Worm (Caenorhabditis elegans): ENCODE results near the gene Y73B3B.3.
A peak's percentile ranks its signal among the peaks of the same experiment; 100 is the strongest.
"Not testable (repeated sequence)": the region's sequence is repeated elsewhere in the genome, so short reads cannot be mapped to it uniquely, and the experiment has no call there.

Gene Y73B3B.3

ce11 chrX:182119-182741 is 27.6 kb upstream of the Y73B3B.3 start, which contains the start of the genes T08D2.6 and chkr-1:
Gene T08D2.6 (minus strand): TSS chrX:182169.
Gene chkr-1 (plus strand): TSS chrX:182691.
- TF ChIP-seq hmg-1.2 (GFP tag; IDR thresholded peaks at IDR 0.05) (0 out of 2 replicates have a peak, but pooled peaks have one; percentile 12), madf-8 (GFP tag; conservative IDR thresholded peaks at IDR 0.05) (peak; percentile 47), F33H1.4 (GFP tag; IDR thresholded peaks at IDR 0.05) (peak; percentile 93), lsl-1 (GFP tag; optimal IDR thresholded peaks at IDR 0.05) (peak; percentile 66), ceh-91 (GFP tag; IDR thresholded peaks at IDR 0.05) (peak; percentile 58; the same call in 1 of the 2 replicates), madf-6 (GFP tag; IDR thresholded peaks at IDR 0.05) (peak; percentile 82), xnd-1 (tag; optimal IDR thresholded peaks at IDR 0.05) (peak; percentile 79), D2030.7 (GFP tag; IDR thresholded peaks at IDR 0.05) (peak; percentile 80)

- TF ChIP-seq Y56A3A.18 (GFP tag; IDR thresholded peaks at IDR 0.05) (no peak), ztf-22 (GFP tag; optimal IDR thresholded peaks at IDR 0.05) (no peak)
Measured at ce11 chrX:192534-192933, 17.3 kb upstream of the Y73B3B.3 start, which contains the start of gene T08D2.8. Gene T08D2.8 (plus strand): TSS chrX:192834.

- TF ChIP-seq nfyb-1 (GFP tag; IDR thresholded peaks at IDR 0.05) (0 out of 2 replicates have a peak, but pooled peaks have one; percentile 22), bed-1 (GFP tag; IDR thresholded peaks at IDR 0.05) (0 out of 2 replicates have a peak, but pooled peaks have one; percentile 64), zfh-2 (GFP tag; conservative IDR thresholded peaks at IDR 0.05) (peak; percentile 76), snpc-3.4 (tag; optimal IDR thresholded peaks at IDR 0.05) (no peak), egrh-3 (GFP tag; IDR thresholded peaks at IDR 0.05) (peak; percentile 90)
Measured at ce11 chrX:196403-196802, 13.4 kb upstream of the Y73B3B.3 start.

ce11 chrX:211141-211540 is 1.3 kb downstream of the Y73B3B.3 start, which contains the start of gene Y73B3B.1:
Gene Y73B3B.1 (minus strand): TSS chrX:211241.
- TF ChIP-seq ztf-25 (GFP tag; IDR thresholded peaks at IDR 0.05); repo-1 (tag; optimal IDR thresholded peaks at IDR 0.05); bed-1 (GFP tag; IDR thresholded peaks at IDR 0.05): not testable (repeated sequence)

ce11 chrX:215488-215887 is 5.7 kb downstream of the Y73B3B.3 start, which contains the start of gene set-28:
Gene set-28 (minus strand): TSS chrX:215588.
- not testable (repeated sequence) for TF ChIP-seq ztf-25 (GFP tag; IDR thresholded peaks at IDR 0.05); lin-54 (GFP tag; optimal IDR thresholded peaks at IDR 0.05); rpc-1 (optimal IDR thresholded peaks at IDR 0.05); rpc-1 (tag; optimal IDR thresholded peaks at IDR 0.05)

ce11 chrX:229374-229773 is 19.6 kb downstream of the Y73B3B.3 start, which contains the start of gene AC8.3:
Gene AC8.3 (minus strand): TSS chrX:229474.
- TF ChIP-seq F37B4.10, cebp-2, F33H1.4 (GFP tag; IDR thresholded peaks at IDR 0.05): not testable (repeated sequence)

- TF ChIP-seq nhr-80 (tag; optimal IDR thresholded peaks at IDR 0.05); ama-1 (optimal IDR thresholded peaks at IDR 0.05); ama-1 (GFP tag; optimal IDR thresholded peaks at IDR 0.05); sdz-38 (tag; optimal IDR thresholded peaks at IDR 0.05): not testable (repeated sequence)
Measured at ce11 chrX:239077-239476, 29.3 kb downstream of the Y73B3B.3 start, which contains the start of gene AC8.10. Gene AC8.10 (minus strand): TSS chrX:239177.

Measured in whole organism, young adult.